Worm (Caenorhabditis elegans) whole organism, L2 larva: ENCODE results near the gene Y37D8A.26.

Experiments used
- C34F6.9 ChIP-seq: fragments of 150-350 bp; optimal IDR thresholded peaks from 2 replicates; lab custom pipeline; 2014; ENCODE audit warnings: missing biosample characterization, missing genetic modification characterization
- F13H6.1 ChIP-seq: sonication (generic microtip); optimal IDR thresholded peaks from 2 replicates; lab custom pipeline; 2016; ENCODE audit warnings: missing genetic modification characterization, missing compliant biosample characterization
- R02D3.7 ChIP-seq: fragments of 150-350 bp; optimal IDR thresholded peaks from 2 replicates; lab custom pipeline; 2014; ENCODE audit warnings: missing biosample characterization, missing genetic modification characterization
- alr-1 ChIP-seq: fragments of 150-350 bp; optimal IDR thresholded peaks from 2 replicates; lab custom pipeline; 2014; ENCODE audit warnings: missing biosample characterization, missing genetic modification characterization
- aly-2 ChIP-seq: fragments of 150-350 bp; optimal IDR thresholded peaks from 2 replicates; lab custom pipeline; 2014; ENCODE audit warnings: missing biosample characterization, missing genetic modification characterization
- ama-1 ChIP-seq: fragments of 150-350 bp; optimal IDR thresholded peaks from 2 replicates; lab custom pipeline; 2018; ENCODE audit warnings: inconsistent platforms
- blmp-1 ChIP-seq: sonication (generic microtip); optimal IDR thresholded peaks from 2 replicates; lab custom pipeline; 2017; ENCODE audit warnings: missing genetic modification characterization, mild to moderate bottlenecking, missing compliant biosample characterization, antibody characterized with exemption, moderate library complexity; ENCODE audit not compliant: insufficient read depth
- ceh-16 ChIP-seq: fragments of 150-350 bp; optimal IDR thresholded peaks from 2 replicates; lab custom pipeline; 2014; ENCODE audit warnings: missing biosample characterization, missing genetic modification characterization
- ceh-82 ChIP-seq: fragments of 150-350 bp; optimal IDR thresholded peaks from 2 replicates; lab custom pipeline; 2014; ENCODE audit warnings: missing biosample characterization, missing genetic modification characterization
- elt-1 ChIP-seq: fragments of 150-350 bp; optimal IDR thresholded peaks from 2 replicates; lab custom pipeline; 2014; ENCODE audit warnings: missing biosample characterization, missing genetic modification characterization
- fos-1 ChIP-seq: fragments of 150-350 bp; optimal IDR thresholded peaks from 2 replicates; lab custom pipeline; 2014; ENCODE audit warnings: missing biosample characterization, missing genetic modification characterization
- gmeb-1 ChIP-seq: fragments of 150-350 bp; optimal IDR thresholded peaks from 2 replicates; lab custom pipeline; 2014; ENCODE audit warnings: missing biosample characterization, missing genetic modification characterization
- lin-11 ChIP-seq: fragments of 150-350 bp; sonication (generic microtip); optimal IDR thresholded peaks from 2 replicates; lab custom pipeline; 2014; ENCODE audit warnings: missing biosample characterization, missing genetic modification characterization, inconsistent platforms, mixed read lengths
- lin-13 ChIP-seq: fragments of 150-350 bp; optimal IDR thresholded peaks from 2 replicates; lab custom pipeline; 2014; ENCODE audit warnings: missing biosample characterization, missing genetic modification reagents, missing genetic modification characterization
- lin-39 ChIP-seq: fragments of 150-350 bp; optimal IDR thresholded peaks from 2 replicates; lab custom pipeline; 2014; ENCODE audit warnings: missing biosample characterization, missing genetic modification reagents, missing genetic modification characterization
- lsy-2 ChIP-seq, 2 experiments: fragments of 150-350 bp in 1 of 2; sonication (generic microtip) in 1 of 2; optimal IDR thresholded peaks; 2 replicates each; lab custom pipeline; 2014 to 2017; ENCODE audit warnings: missing biosample characterization in 2 of 2, missing genetic modification characterization in 2 of 2
- mbf-1 ChIP-seq: sonication (generic microtip); optimal IDR thresholded peaks from 2 replicates; lab custom pipeline; 2017; ENCODE audit warnings: missing biosample characterization, missing genetic modification characterization
- mdl-1 ChIP-seq, 2 experiments: fragments of 150-350 bp in 1 of 2; sonication (generic microtip) in 1 of 2; optimal IDR thresholded peaks; 2 replicates each; lab custom pipeline; 2017; ENCODE audit warnings: missing biosample characterization in 2 of 2, missing genetic modification characterization in 2 of 2
- nhr-10 ChIP-seq: sonication (generic microtip); optimal IDR thresholded peaks from 2 replicates; lab custom pipeline; 2017; ENCODE audit warnings: missing biosample characterization, missing genetic modification characterization
- nhr-12 ChIP-seq: fragments of 150-350 bp; optimal IDR thresholded peaks from 2 replicates; lab custom pipeline; 2014; ENCODE audit warnings: missing biosample characterization, missing genetic modification characterization
- nhr-129 ChIP-seq: fragments of 150-350 bp; optimal IDR thresholded peaks from 2 replicates; lab custom pipeline; 2014; ENCODE audit warnings: missing biosample characterization, missing genetic modification characterization
- nhr-25 ChIP-seq: fragments of 150-350 bp; sonication (generic microtip); optimal IDR thresholded peaks from 3 replicates; lab custom pipeline; 2014; ENCODE audit warnings: missing biosample characterization, missing genetic modification characterization
- nhr-6 ChIP-seq: fragments of 150-350 bp; optimal IDR thresholded peaks from 2 replicates; lab custom pipeline; 2014; ENCODE audit warnings: missing biosample characterization, missing genetic modification characterization
- nhr-77 ChIP-seq: fragments of 150-350 bp; optimal IDR thresholded peaks from 2 replicates; lab custom pipeline; 2014; ENCODE audit warnings: missing biosample characterization, missing genetic modification characterization
- peb-1 ChIP-seq: fragments of 150-350 bp; optimal IDR thresholded peaks from 2 replicates; lab custom pipeline; 2014; ENCODE audit warnings: missing biosample characterization, missing genetic modification characterization
- sem-4 ChIP-seq: fragments of 150-350 bp; optimal IDR thresholded peaks from 2 replicates; lab custom pipeline; 2014; ENCODE audit warnings: missing biosample characterization, missing genetic modification reagents, missing genetic modification characterization
- skn-1 ChIP-seq: sonication (generic microtip); optimal IDR thresholded peaks from 2 replicates; lab custom pipeline; 2017; ENCODE audit warnings: missing biosample characterization, missing genetic modification characterization
- sma-3 ChIP-seq: sonication (generic microtip); optimal IDR thresholded peaks from 2 replicates; lab custom pipeline; 2016; ENCODE audit warnings: missing genetic modification reagents, missing genetic modification characterization, missing compliant biosample characterization
- snpc-4 ChIP-seq: fragments of 150-350 bp; optimal IDR thresholded peaks from 2 replicates; lab custom pipeline; 2014; ENCODE audit warnings: missing biosample characterization, missing genetic modification characterization
- unc-39 ChIP-seq: fragments of 150-350 bp; optimal IDR thresholded peaks from 2 replicates; lab custom pipeline; 2014; ENCODE audit warnings: missing biosample characterization, missing genetic modification characterization
- unc-55 ChIP-seq: fragments of 150-350 bp; sonication (generic microtip); optimal IDR thresholded peaks from 3 replicates; lab custom pipeline; 2014; ENCODE audit warnings: missing biosample characterization, missing genetic modification reagents, missing genetic modification characterization
- zag-1 ChIP-seq: fragments of 150-350 bp; optimal IDR thresholded peaks from 2 replicates; lab custom pipeline; 2014; ENCODE audit warnings: missing biosample characterization, missing genetic modification characterization
- ztf-4 ChIP-seq: fragments of 150-350 bp; optimal IDR thresholded peaks from 2 replicates; lab custom pipeline; 2014; ENCODE audit warnings: missing biosample characterization, missing genetic modification characterization

The Y37D8A.26 gene

ce11 chrIII:12821331-12821730 lies 35.2 kb downstream of the Y37D8A.26 start:
- TF ChIP-seq lin-13 (GFP tag; lab: Kevin White, UChicago) (peak; percentile 3), ztf-4 (tag; lab: Kevin White, UChicago) (no peak), nhr-6 (no peak), sma-3 (GFP tag; lab: Kevin White, UChicago) (no peak), alr-1 (tag; lab: Kevin White, UChicago) (no peak), lsy-2 (tag; optimal IDR thresholded peaks at IDR 0.05; lab: Kevin White, UChicago) (peak in 1 of 2 experiments; percentile 47), nhr-12 (tag; lab: Kevin White, UChicago) (no peak), unc-55 (GFP tag; lab: Kevin White, UChicago) (peak; percentile 46), R02D3.7 (tag; lab: Kevin White, UChicago) (no peak)

ce11 chrIII:12819909-12820308 lies 36.6 kb downstream of the Y37D8A.26 start, which contains the start of the genes Y37D8A.2 and Y37D8A.25:
TSS of gene Y37D8A.2 (plus strand) at chrIII:12820193.
TSS of gene Y37D8A.25 (minus strand) at chrIII:12820253.
- TF ChIP-seq C34F6.9 (tag; lab: Kevin White, UChicago): no peak
- no peak for TF ChIP-seq nhr-10
- peak; percentile 1 for TF ChIP-seq nhr-129
- TF ChIP-seq blmp-1: no peak
- TF ChIP-seq, all 48 proteins: peak for 1

- TF ChIP-seq nhr-25 (tag; lab: Kevin White, UChicago) (no peak), nhr-129 (no peak), aly-2 (tag; lab: Kevin White, UChicago) (no peak), F13H6.1 (no peak), mdl-1 (tag; optimal IDR thresholded peaks at IDR 0.05; lab: Kevin White, UChicago) (no peak), zag-1 (tag; lab: Kevin White, UChicago) (no peak), blmp-1 (no peak), nhr-77 (tag; lab: Kevin White, UChicago) (no peak), ama-1 (lab: Kevin White, UChicago) (no peak), ceh-16 (tag; lab: Kevin White, UChicago) (no peak), fos-1 (tag; lab: Kevin White, UChicago) (no peak), lin-13 (GFP tag; lab: Kevin White, UChicago) (no peak), lsy-2 (tag; optimal IDR thresholded peaks at IDR 0.05; lab: Kevin White, UChicago) (no peak), lin-11 (no peak), peb-1 (no peak), sem-4 (tag; lab: Kevin White, UChicago) (no peak), mbf-1 (tag; lab: Kevin White, UChicago) (no peak)
Observed at ce11 chrIII:12819148-12819547, 37.4 kb downstream of the Y37D8A.26 start.

- peak; percentile 19 to 44 for TF ChIP-seq lsy-2 (tag; optimal IDR thresholded peaks at IDR 0.05; lab: Kevin White, UChicago)
- TF ChIP-seq skn-1 (tag; lab: Kevin White, UChicago): no peak
- no peak for TF ChIP-seq ceh-82 (tag; lab: Kevin White, UChicago)
- TF ChIP-seq unc-55 (GFP tag; lab: Kevin White, UChicago): peak; percentile 32
- peak; percentile 31 for TF ChIP-seq gmeb-1 (tag; lab: Kevin White, UChicago)
- no peak for TF ChIP-seq ztf-4 (tag; lab: Kevin White, UChicago)
- no peak for TF ChIP-seq snpc-4
- peak; percentile 4 for TF ChIP-seq sem-4 (tag; lab: Kevin White, UChicago)
- TF ChIP-seq lin-13 (GFP tag; lab: Kevin White, UChicago): no peak
- peak; percentile 86 for TF ChIP-seq R02D3.7 (tag; lab: Kevin White, UChicago)
- TF ChIP-seq C34F6.9 (tag; lab: Kevin White, UChicago): peak; percentile 33
- no peak for TF ChIP-seq unc-39 (tag; lab: Kevin White, UChicago)
- peak; percentile 11 for TF ChIP-seq ama-1 (lab: Kevin White, UChicago)
- TF ChIP-seq, all 48 proteins: peak for 7
Observed at ce11 chrIII:12818050-12818738, 38.3 kb downstream of the Y37D8A.26 start, which contains the start of gene arx-5. TSS of gene arx-5 (minus strand) at chrIII:12818100.

ce11 chrIII:12813193-12813592 lies 43.3 kb downstream of the Y37D8A.26 start, which contains the start of gene BE10.4:
TSS of gene BE10.4 (plus strand) at chrIII:12813493.
- no peak for TF ChIP-seq lin-39 (tag; lab: Kevin White, UChicago)
- TF ChIP-seq elt-1: no peak
- TF ChIP-seq, all 48 proteins: peak for 0
